Fruit fly (Drosophila melanogaster): ENCODE results near the gene TyrRII.

TyrRII gene

DNA sequence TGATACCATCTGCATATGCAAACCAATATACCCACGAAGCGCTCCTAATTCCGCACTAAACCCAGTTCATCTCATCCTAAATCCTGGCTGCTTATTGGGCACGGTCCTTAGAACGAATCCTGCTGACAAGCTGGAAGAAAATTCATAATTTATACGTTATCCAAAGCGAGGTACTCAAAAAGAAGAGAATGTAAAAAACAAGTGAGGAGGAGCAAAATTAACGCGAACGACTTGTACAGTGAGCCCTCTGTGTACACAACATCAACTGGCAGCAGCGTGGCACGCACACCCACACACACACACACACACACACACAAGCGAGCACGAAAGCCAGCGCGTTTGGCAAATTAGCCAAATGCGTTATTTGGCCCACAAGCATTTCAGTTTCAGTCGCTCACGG is at the start of gene TyrRII:
TSS of gene TyrRII (plus strand) at position 301 of the 400 bp plus-strand sequence.
- TF ChIP-seq CG8301 (tag; optimal IDR thresholded peaks at IDR 0.05) = no peak
- no peak for TF ChIP-seq CG12605 (GFP tag; IDR thresholded peaks at IDR 0.05)
- TF ChIP-seq CG8159 (tag; optimal IDR thresholded peaks at IDR 0.05) = no peak
- no peak for TF ChIP-seq gl (tag; optimal IDR thresholded peaks at IDR 0.05)
- no peak for TF ChIP-seq EcR (GFP tag; optimal IDR thresholded peaks at IDR 0.05)
- no peak for TF ChIP-seq Pif1A (GFP tag; optimal IDR thresholded peaks at IDR 0.05)
- no peak for TF ChIP-seq Snoo (tag; optimal IDR thresholded peaks at IDR 0.05)
- no peak for TF ChIP-seq CG14655 (GFP tag; optimal IDR thresholded peaks at IDR 0.05)
- TF ChIP-seq D1 (tag; optimal IDR thresholded peaks at IDR 0.05) = no peak
- no peak for TF ChIP-seq CG13204 (GFP tag; optimal IDR thresholded peaks at IDR 0.05)
- no peak for TF ChIP-seq CG34367 (tag; optimal IDR thresholded peaks at IDR 0.05)
- no peak for TF ChIP-seq CG32121 (GFP tag; IDR thresholded peaks at IDR 0.05)
- TF ChIP-seq Ets98B (GFP tag; IDR thresholded peaks at IDR 0.05) = no peak
- no peak for TF ChIP-seq CG17806 (tag; optimal IDR thresholded peaks at IDR 0.05)
- no peak for TF ChIP-seq CG9948 (tag; optimal IDR thresholded peaks at IDR 0.05)
- TF ChIP-seq Pif1B (GFP tag; optimal IDR thresholded peaks at IDR 0.05) = no peak
- no peak for TF ChIP-seq CG4496 (GFP tag; IDR thresholded peaks at IDR 0.05)
- TF ChIP-seq rn (GFP tag; IDR thresholded peaks at IDR 0.05) = no peak
- no peak for TF ChIP-seq CG10348 (GFP tag; IDR thresholded peaks at IDR 0.05)

dm6 chr3R:17686875-17687274 is 49.5 kb upstream of the TyrRII start, which contains the start of gene CG31249:
Gene CG31249 (minus strand): TSS chr3R:17687071.
- TF ChIP-seq CG13204 (GFP tag; optimal IDR thresholded peaks at IDR 0.05) = no peak
- TF ChIP-seq Ets98B (GFP tag; IDR thresholded peaks at IDR 0.05) = no peak
- TF ChIP-seq CG17806 (tag; optimal IDR thresholded peaks at IDR 0.05) = no peak
- TF ChIP-seq CG34367 (tag; optimal IDR thresholded peaks at IDR 0.05) = no peak
- no peak for TF ChIP-seq CG10348 (GFP tag; IDR thresholded peaks at IDR 0.05)
- no peak for TF ChIP-seq D1 (tag; optimal IDR thresholded peaks at IDR 0.05)
- no peak for TF ChIP-seq EcR (GFP tag; optimal IDR thresholded peaks at IDR 0.05)
- TF ChIP-seq CG14655 (GFP tag; optimal IDR thresholded peaks at IDR 0.05) = no peak
- TF ChIP-seq CG8159 (tag; optimal IDR thresholded peaks at IDR 0.05) = no peak
- TF ChIP-seq CG15710 (tag; optimal IDR thresholded peaks at IDR 0.05) = no peak
- no peak for TF ChIP-seq rn (GFP tag; IDR thresholded peaks at IDR 0.05)
- no peak for TF ChIP-seq CG12605 (GFP tag; IDR thresholded peaks at IDR 0.05)
- TF ChIP-seq CG32121 (GFP tag; IDR thresholded peaks at IDR 0.05) = no peak
- TF ChIP-seq CG4496 (GFP tag; IDR thresholded peaks at IDR 0.05) = no peak
- TF ChIP-seq Pif1A (GFP tag; optimal IDR thresholded peaks at IDR 0.05) = no peak

DNA sequence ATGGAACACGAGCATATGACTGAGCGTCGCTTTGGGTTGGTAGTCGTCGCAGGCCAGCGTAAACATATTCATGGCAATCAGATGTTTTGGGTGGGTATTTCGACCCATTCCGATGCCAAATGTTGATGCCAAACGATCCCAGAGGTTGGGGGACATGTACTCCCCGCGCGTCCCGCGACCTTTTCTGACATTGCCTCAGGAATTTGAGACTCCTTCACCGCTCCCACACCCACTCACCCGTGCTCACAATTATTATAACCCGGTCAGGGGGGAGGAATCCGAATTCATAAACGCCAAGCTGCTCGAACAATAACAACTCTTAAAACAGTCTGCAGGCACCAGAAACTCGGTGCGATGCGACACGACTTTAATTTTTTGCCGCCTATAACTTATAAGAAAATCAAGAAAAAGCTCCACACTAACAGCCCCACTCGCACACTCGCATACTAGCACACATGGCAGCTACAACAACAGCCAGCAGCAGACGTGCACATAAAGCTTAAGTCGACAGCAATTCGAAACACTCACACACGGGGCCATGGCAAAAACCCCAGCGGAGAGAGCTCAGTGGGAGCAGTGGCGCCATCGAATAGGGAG is 36.4 kb upstream of the TyrRII start:
- TF ChIP-seq fd96Ca (GFP tag; IDR thresholded peaks at IDR 0.05) = no peak
- no peak; the same call in 2 of the 3 replicates for TF ChIP-seq CG4496 (GFP tag; IDR thresholded peaks at IDR 0.05)
- no peak for TF ChIP-seq CG32121 (GFP tag; IDR thresholded peaks at IDR 0.05)
- TF ChIP-seq CG12605 (GFP tag; IDR thresholded peaks at IDR 0.05) = no peak
- TF ChIP-seq CG15710 (tag; optimal IDR thresholded peaks at IDR 0.05) = no peak
- no peak for TF ChIP-seq CG13204 (GFP tag; optimal IDR thresholded peaks at IDR 0.05)
- no peak for TF ChIP-seq gl (tag; optimal IDR thresholded peaks at IDR 0.05)
- no peak for TF ChIP-seq rn (GFP tag; IDR thresholded peaks at IDR 0.05)
- TF ChIP-seq Ets98B (GFP tag; IDR thresholded peaks at IDR 0.05) = no peak
- TF ChIP-seq Pif1B (GFP tag; optimal IDR thresholded peaks at IDR 0.05) = no peak
- TF ChIP-seq Pif1A (GFP tag; optimal IDR thresholded peaks at IDR 0.05) = no peak

DNA sequence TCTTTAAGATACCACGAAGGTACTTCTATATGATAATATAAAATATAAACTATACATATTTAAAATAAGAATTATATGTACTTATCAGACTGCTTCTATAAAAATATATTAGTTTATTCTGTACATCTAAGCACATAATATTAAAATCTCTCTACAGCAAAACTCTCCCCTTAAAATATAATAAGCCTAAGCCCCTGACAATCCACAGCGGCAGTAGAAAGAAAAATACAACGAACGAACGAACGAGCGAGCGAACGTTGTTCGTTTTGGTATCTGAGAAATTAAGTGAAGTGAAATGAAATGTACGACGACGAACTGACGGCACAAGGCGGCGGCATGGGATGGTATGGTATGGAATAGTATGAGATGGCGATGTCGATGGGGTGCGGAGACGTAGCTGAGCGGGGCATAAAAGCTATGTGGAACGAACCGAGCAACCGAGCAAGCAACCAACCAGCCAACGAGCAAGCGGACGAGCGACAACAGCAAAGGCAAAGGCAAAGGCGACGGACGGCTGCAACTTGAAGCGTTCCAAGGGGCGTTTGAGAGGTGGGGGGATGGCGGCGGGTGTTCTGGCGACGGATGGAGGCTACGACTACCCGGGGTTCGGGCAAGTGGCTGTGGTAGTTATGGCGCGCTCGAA is 35.8 kb upstream of the TyrRII start:
- peak; percentile 99 for TF ChIP-seq CG8159 (tag; optimal IDR thresholded peaks at IDR 0.05)
- peak; percentile 98 for TF ChIP-seq CG32121 (GFP tag; IDR thresholded peaks at IDR 0.05)
- peak; percentile 99 for TF ChIP-seq CG17806 (tag; optimal IDR thresholded peaks at IDR 0.05)
- TF ChIP-seq gl (tag; optimal IDR thresholded peaks at IDR 0.05) = peak; percentile 89
- TF ChIP-seq CG14655 (GFP tag; optimal IDR thresholded peaks at IDR 0.05) = peak; percentile 98
- TF ChIP-seq CG8301 (tag; optimal IDR thresholded peaks at IDR 0.05) = peak; percentile 97
- peak; percentile 98 for TF ChIP-seq Pif1B (GFP tag; optimal IDR thresholded peaks at IDR 0.05)
- peak; percentile 98 for TF ChIP-seq Snoo (tag; optimal IDR thresholded peaks at IDR 0.05)
- peak; percentile 99 for TF ChIP-seq CG15710 (tag; optimal IDR thresholded peaks at IDR 0.05)
- peak; percentile 83 for TF ChIP-seq CG10348 (GFP tag; IDR thresholded peaks at IDR 0.05)
- peak; percentile 75 for TF ChIP-seq EcR (GFP tag; optimal IDR thresholded peaks at IDR 0.05)
- peak; percentile 96 for TF ChIP-seq fd96Ca (GFP tag; IDR thresholded peaks at IDR 0.05)
- TF ChIP-seq D1 (tag; optimal IDR thresholded peaks at IDR 0.05) = no peak
- TF ChIP-seq CG12605 (GFP tag; IDR thresholded peaks at IDR 0.05) = peak; percentile 95
- peak; percentile 96 for TF ChIP-seq CG4496 (GFP tag; IDR thresholded peaks at IDR 0.05)
- TF ChIP-seq CG13204 (GFP tag; optimal IDR thresholded peaks at IDR 0.05) = peak; percentile 100
- peak; percentile 94 for TF ChIP-seq rn (GFP tag; IDR thresholded peaks at IDR 0.05)
- peak; percentile 97 for TF ChIP-seq Ets98B (GFP tag; IDR thresholded peaks at IDR 0.05)
- peak; percentile 99 for TF ChIP-seq CG9948 (tag; optimal IDR thresholded peaks at IDR 0.05)
- peak; percentile 96 for TF ChIP-seq Pif1A (GFP tag; optimal IDR thresholded peaks at IDR 0.05)
- peak; percentile 96 for TF ChIP-seq CG34367 (tag; optimal IDR thresholded peaks at IDR 0.05)

- peak; percentile 48 for TF ChIP-seq CG12605 (GFP tag; IDR thresholded peaks at IDR 0.05)
- no peak for TF ChIP-seq CG8159 (tag; optimal IDR thresholded peaks at IDR 0.05)
- no peak; the same call in 1 of the 2 replicates for TF ChIP-seq Ets98B (GFP tag; IDR thresholded peaks at IDR 0.05)
- TF ChIP-seq rn (GFP tag; IDR thresholded peaks at IDR 0.05) = no peak
- no peak for TF ChIP-seq CG14655 (GFP tag; optimal IDR thresholded peaks at IDR 0.05)
- TF ChIP-seq Snoo (tag; optimal IDR thresholded peaks at IDR 0.05) = no peak
- TF ChIP-seq CG13204 (GFP tag; optimal IDR thresholded peaks at IDR 0.05) = peak; percentile 94
- TF ChIP-seq EcR (GFP tag; optimal IDR thresholded peaks at IDR 0.05) = peak; percentile 75
- TF ChIP-seq CG15710 (tag; optimal IDR thresholded peaks at IDR 0.05) = peak; percentile 17
- no peak for TF ChIP-seq CG17806 (tag; optimal IDR thresholded peaks at IDR 0.05)
- no peak for TF ChIP-seq CG8301 (tag; optimal IDR thresholded peaks at IDR 0.05)
- no peak for TF ChIP-seq gl (tag; optimal IDR thresholded peaks at IDR 0.05)
- no peak for TF ChIP-seq CG4496 (GFP tag; IDR thresholded peaks at IDR 0.05)
- 0 out of 3 replicates have a peak, but pooled peaks have one; percentile 5 for TF ChIP-seq fd96Ca (GFP tag; IDR thresholded peaks at IDR 0.05)
- TF ChIP-seq CG9948 (tag; optimal IDR thresholded peaks at IDR 0.05) = no peak
- 0 out of 2 replicates have a peak, but pooled peaks have one; percentile 56 for TF ChIP-seq CG32121 (GFP tag; IDR thresholded peaks at IDR 0.05)
- no peak for TF ChIP-seq CG34367 (tag; optimal IDR thresholded peaks at IDR 0.05)
- no peak for TF ChIP-seq Pif1A (GFP tag; optimal IDR thresholded peaks at IDR 0.05)
- TF ChIP-seq CG10348 (GFP tag; IDR thresholded peaks at IDR 0.05) = no peak
- no peak for TF ChIP-seq Pif1B (GFP tag; optimal IDR thresholded peaks at IDR 0.05)
- no peak for TF ChIP-seq D1 (tag; optimal IDR thresholded peaks at IDR 0.05)
Observed at dm6 chr3R:17701131-17701593, 35.2 kb upstream of the TyrRII start.

All from whole organism, pupa.